Worm (Caenorhabditis elegans) whole organism, young adult: ENCODE measurements around the gene cdc-48.1.

Source experiments
- F22D6.2 ChIP-seq: sonication (generic microtip); optimal IDR thresholded peaks from 2 replicates; lab custom pipeline; 2016; ENCODE audit warnings: mild to moderate bottlenecking, missing genetic modification characterization, missing compliant biosample characterization
- F37B4.10 ChIP-seq: fragments of 200-800 bp; sonication (Bioruptor generic); IDR thresholded peaks from 2 replicates; pipeline ENCODE4 v1.3.6; 2022; ENCODE audit warnings: missing genetic modification characterization, missing compliant biosample characterization
- akir-1 ChIP-seq: fragments of 200-800 bp; sonication (Bioruptor generic); optimal IDR thresholded peaks from 2 replicates; lab custom pipeline; 2018; ENCODE audit warnings: mild to moderate bottlenecking, missing genetic modification characterization, moderate library complexity, missing compliant biosample characterization
- ceh-58 ChIP-seq: fragments of 200-800 bp; sonication (Bioruptor generic); IDR thresholded peaks from 2 replicates; pipeline ENCODE4 v1.3.6; 2022; ENCODE audit warnings: missing genetic modification characterization, missing compliant biosample characterization
- chd-7 ChIP-seq: sonication (generic microtip); optimal IDR thresholded peaks from 2 replicates; lab custom pipeline; 2016; ENCODE audit warnings: mild to moderate bottlenecking, missing genetic modification characterization, moderate library complexity, missing compliant biosample characterization
- him-1 ChIP-seq: sonication (generic microtip); optimal IDR thresholded peaks from 2 replicates; lab custom pipeline; 2016; ENCODE audit warnings: missing genotype, missing genetic modification reagents, missing genetic modification characterization, missing compliant biosample characterization
- hlh-26 ChIP-seq: fragments of 200-800 bp; sonication (Bioruptor generic); conservative IDR thresholded peaks from 2 replicates; pipeline ENCODE4 v1.3.6; 2022; ENCODE audit warnings: missing genetic modification reagents, missing genetic modification characterization, missing compliant biosample characterization
- lin-26 ChIP-seq: fragments of 200-800 bp; sonication (Bioruptor generic); IDR thresholded peaks from 2 replicates; pipeline ENCODE4 v1.3.6; 2022; ENCODE audit warnings: missing genetic modification reagents, missing genetic modification characterization, missing compliant biosample characterization
- madf-10 ChIP-seq: sonication (generic microtip); optimal IDR thresholded peaks from 2 replicates; lab custom pipeline; 2016; ENCODE audit warnings: mild to moderate bottlenecking, missing genetic modification characterization, missing compliant biosample characterization
- nhr-27 ChIP-seq: fragments of 200-800 bp; sonication (Bioruptor generic); optimal IDR thresholded peaks from 2 replicates; lab custom pipeline; 2018; ENCODE audit warnings: mild to moderate bottlenecking, missing genetic modification characterization, moderate library complexity, missing compliant biosample characterization
- sdz-38 ChIP-seq: sonication (generic microtip); optimal IDR thresholded peaks from 2 replicates; lab custom pipeline; 2016; ENCODE audit warnings: missing genotype, missing genetic modification characterization, missing compliant biosample characterization
- tbp1 ChIP-seq: fragments of 200-800 bp; sonication (Bioruptor generic); optimal IDR thresholded peaks from 2 replicates; lab custom pipeline; 2018; ENCODE audit warnings: mild to moderate bottlenecking, missing genetic modification characterization, missing compliant biosample characterization
- ztf-3 ChIP-seq: fragments of 200-800 bp; sonication (Bioruptor generic); optimal IDR thresholded peaks from 2 replicates; lab custom pipeline; 2018; ENCODE audit warnings: mild to moderate bottlenecking, missing genetic modification characterization, missing compliant biosample characterization

DNA sequence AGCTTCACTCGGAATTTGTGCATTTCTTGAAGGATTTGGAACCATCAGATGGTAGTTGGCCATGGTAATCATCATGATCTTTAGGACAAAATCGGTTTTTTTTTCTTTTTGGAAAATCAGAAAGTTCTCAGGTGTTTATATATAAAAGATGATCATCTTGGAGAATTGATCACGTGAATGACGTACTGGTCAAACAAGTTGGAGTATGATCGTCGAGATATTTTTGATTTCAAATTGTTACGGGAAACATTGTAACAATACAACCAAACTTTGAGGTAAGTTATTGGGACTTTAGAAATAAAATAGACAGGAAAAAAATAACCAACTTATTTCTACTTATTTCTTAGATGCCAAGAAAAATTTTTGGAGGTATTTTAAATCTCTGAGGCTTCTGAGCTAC, 44.2 kb downstream of the cdc-48.1 start, which contains the start of gene F59B10.4:
- TF ChIP-seq him-1 (no peak), sdz-38 (tag; lab: Kevin White, UChicago) (no peak), madf-10 (tag; lab: Kevin White, UChicago) (no peak), F37B4.10 (GFP tag; lab: Robert Waterston, UW) (no peak), ztf-3 (GFP tag; lab: Kevin White, UChicago) (no peak), chd-7 (tag; lab: Kevin White, UChicago) (no peak), nhr-27 (tag; lab: Kevin White, UChicago) (no peak), F22D6.2 (no peak), akir-1 (GFP tag; lab: Kevin White, UChicago) (no peak), lin-26 (GFP tag; lab: Robert Waterston, UW) (no peak), ceh-58 (no peak), tbp1 (GFP tag; lab: Kevin White, UChicago) (no peak), hlh-26 (GFP tag; lab: Robert Waterston, UW) (no peak)
